Worm (Caenorhabditis elegans) whole organism, midembryonic: ENCODE results near the gene C45G9.11.

Experiments used
- cog-1 ChIP-seq: sonication (generic microtip); optimal IDR thresholded peaks from 2 replicates; lab custom pipeline; 2016; ENCODE audit warnings: missing genetic modification characterization, missing compliant biosample characterization
- klf-2 ChIP-seq: fragments of 200-800 bp; sonication (Bioruptor generic); conservative IDR thresholded peaks from 2 replicates; pipeline ENCODE4 v1.3.6; 2022; ENCODE audit warnings: missing genetic modification reagents, missing genetic modification characterization, missing compliant biosample characterization

DNA sequence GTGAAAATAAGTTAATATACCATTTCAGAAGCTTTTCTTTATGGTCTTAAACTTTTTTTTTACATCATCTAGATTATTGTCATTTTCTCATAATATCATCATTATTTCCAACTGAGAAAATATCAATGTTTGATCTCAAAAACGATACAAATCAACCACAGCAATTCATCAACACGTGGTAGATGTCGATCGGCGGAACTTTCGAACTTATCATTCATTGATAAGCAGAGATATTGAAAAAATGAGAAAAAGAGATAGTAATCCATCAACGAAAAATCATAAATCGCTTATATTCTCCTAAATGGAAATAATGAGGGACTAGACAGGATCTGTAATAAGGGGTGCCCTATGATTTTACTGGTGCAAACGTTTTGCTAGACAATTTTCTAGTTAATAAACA, 28.2 kb upstream of the C45G9.11 start:
- no peak for TF ChIP-seq klf-2
- TF ChIP-seq cog-1 (tag; lab: Kevin White, UChicago), result no peak
